Fruit fly (Drosophila melanogaster) whole organism, embryonic: ENCODE data around the gene CG44837.

Source experiments
- Bgb ChIP-seq: fragments of 200-800 bp; sonication (Bioruptor generic); IDR thresholded peaks from 2 replicates; pipeline ENCODE4 v1.3.6; 2022; ENCODE audit warnings: missing biosample characterization, missing genetic modification characterization; ENCODE audit not compliant: partially characterized antibody
- C15 ChIP-seq: fragments of 200-800 bp; sonication (Bioruptor generic); IDR thresholded peaks from 3 replicates; pipeline ENCODE4 v1.3.6; 2022; ENCODE audit warnings: missing biosample characterization, missing genetic modification characterization
- CG10321 ChIP-seq: fragments of 200-800 bp; sonication (Bioruptor generic); IDR thresholded peaks from 2 replicates; pipeline ENCODE4 v1.3.6; 2022; ENCODE audit warnings: missing biosample characterization, missing genetic modification characterization
- CG11696 ChIP-seq: fragments of 200-800 bp; sonication (Bioruptor generic); IDR thresholded peaks from 2 replicates; pipeline ENCODE4 v1.3.6; 2022; ENCODE audit warnings: missing biosample characterization, missing genetic modification characterization
- CG1233 ChIP-seq: fragments of 200-800 bp; sonication (Bioruptor generic); optimal IDR thresholded peaks from 4 replicates; lab custom pipeline; 2018; ENCODE audit warnings: missing biosample characterization, mild to moderate bottlenecking, missing genetic modification characterization
- CG13775 ChIP-seq: fragments of 200-800 bp; sonication (Bioruptor generic); optimal IDR thresholded peaks from 3 replicates; lab custom pipeline; 2017; ENCODE audit warnings: missing biosample characterization, mild to moderate bottlenecking, missing genetic modification characterization
- CG14014 ChIP-seq: fragments of 200-800 bp; sonication (Bioruptor generic); IDR thresholded peaks from 2 replicates; pipeline ENCODE4 v1.3.6; 2022; ENCODE audit warnings: missing biosample characterization, missing genetic modification characterization
- CG1832 ChIP-seq: fragments of 200-800 bp; sonication (Bioruptor generic); optimal IDR thresholded peaks from 2 replicates; lab custom pipeline; 2017; ENCODE audit warnings: missing biosample characterization, mild to moderate bottlenecking, missing genetic modification characterization, inconsistent platforms
- CG18599 ChIP-seq: fragments of 200-800 bp; sonication (Bioruptor generic); optimal IDR thresholded peaks from 3 replicates; lab custom pipeline; 2017; ENCODE audit warnings: missing biosample characterization, missing genetic modification characterization, mild to moderate bottlenecking, moderate library complexity, missing genetic modification reagents
- CG18764 ChIP-seq: fragments of 200-800 bp; sonication (Bioruptor generic); optimal IDR thresholded peaks from 3 replicates; lab custom pipeline; 2016; ENCODE audit warnings: missing biosample characterization, missing genetic modification characterization
- CG2202 ChIP-seq: fragments of 200-800 bp; sonication (Bioruptor generic); optimal IDR thresholded peaks from 2 replicates; lab custom pipeline; 2018; ENCODE audit warnings: missing biosample characterization, mild to moderate bottlenecking, missing genetic modification characterization
- CG30020 ChIP-seq: fragments of 200-800 bp; optimal IDR thresholded peaks from 2 replicates; lab custom pipeline; 2019; ENCODE audit warnings: missing biosample characterization, mild to moderate bottlenecking, missing genetic modification characterization, moderate library complexity
- CG3065 ChIP-seq: fragments of 200-800 bp; sonication (Bioruptor generic); optimal IDR thresholded peaks from 2 replicates; lab custom pipeline; 2016; ENCODE audit warnings: missing biosample characterization, missing genetic modification characterization
- CG4282 ChIP-seq: fragments of 200-800 bp; sonication (Bioruptor generic); optimal IDR thresholded peaks from 2 replicates; lab custom pipeline; 2016; ENCODE audit warnings: missing biosample characterization, missing genetic modification characterization
- CG4854 ChIP-seq: fragments of 200-800 bp; sonication (Bioruptor generic); optimal IDR thresholded peaks from 2 replicates; lab custom pipeline; 2016; ENCODE audit warnings: missing biosample characterization, missing genetic modification characterization, inconsistent platforms
- CG6689 ChIP-seq: fragments of 200-800 bp; sonication (Bioruptor generic); IDR thresholded peaks from 2 replicates; pipeline ENCODE4 v1.3.6; 2022; ENCODE audit warnings: missing biosample characterization, missing genetic modification characterization
- CG9437 ChIP-seq: fragments of 200-800 bp; sonication (Bioruptor generic); optimal IDR thresholded peaks from 2 replicates; lab custom pipeline; 2018; ENCODE audit warnings: missing biosample characterization, mild to moderate bottlenecking, missing genetic modification characterization
- Camta ChIP-seq: fragments of 200-800 bp; sonication (Bioruptor generic); optimal IDR thresholded peaks from 2 replicates; lab custom pipeline; 2016; ENCODE audit warnings: missing biosample characterization, missing genetic modification characterization
- Deaf1 ChIP-seq: fragments of 200-800 bp; optimal IDR thresholded peaks from 3 replicates; lab custom pipeline; 2019; ENCODE audit warnings: missing biosample characterization, mild to moderate bottlenecking, missing genetic modification characterization, moderate library complexity
- Ets65A ChIP-seq: fragments of 200-800 bp; sonication (Bioruptor generic); peaks from one replicate; lab custom pipeline; 2016; ENCODE audit warnings: missing biosample characterization, missing genetic modification characterization
- Gug ChIP-seq: fragments of 200-800 bp; sonication (Bioruptor generic); IDR thresholded peaks from 4 replicates; pipeline ENCODE4 v1.3.6; 2022; ENCODE audit warnings: missing biosample characterization, missing genetic modification characterization
- HLH4C ChIP-seq: fragments of 200-800 bp; sonication (Bioruptor generic); IDR thresholded peaks from 3 replicates; pipeline ENCODE4 v1.3.6; 2022; ENCODE audit warnings: missing biosample characterization, missing genetic modification characterization; ENCODE audit not compliant: partially characterized antibody
- HmgZ ChIP-seq: fragments of 200-800 bp; sonication (Bioruptor generic); optimal IDR thresholded peaks from 2 replicates; lab custom pipeline; 2018; ENCODE audit warnings: missing biosample characterization, mild to moderate bottlenecking, missing genetic modification characterization
- Hmr ChIP-seq: fragments of 200-800 bp; sonication (Bioruptor generic); optimal IDR thresholded peaks from 3 replicates; lab custom pipeline; 2017; ENCODE audit warnings: mild to moderate bottlenecking, missing biosample characterization, missing genetic modification reagents, missing genetic modification characterization
- Nf-YC ChIP-seq: fragments of 200-800 bp; optimal IDR thresholded peaks from 3 replicates; lab custom pipeline; 2019; ENCODE audit warnings: missing biosample characterization, mild to moderate bottlenecking, missing genetic modification characterization, moderate library complexity
- NfI ChIP-seq: fragments of 200-800 bp; sonication (Bioruptor generic); optimal IDR thresholded peaks from 3 replicates; lab custom pipeline; 2018; ENCODE audit warnings: missing biosample characterization, mild to moderate bottlenecking, missing genetic modification characterization, moderate library complexity
- Pdp1 ChIP-seq, 2 experiments: fragments of 200-800 bp; sonication (Bioruptor generic); optimal IDR thresholded peaks; 3 replicates each; lab custom pipeline; 2016; ENCODE audit warnings: missing biosample characterization in 2 of 2, missing genetic modification characterization in 2 of 2, mild to moderate bottlenecking in 1 of 2, moderate library complexity in 1 of 2
- ab ChIP-seq: fragments of 200-800 bp; sonication (Bioruptor generic); optimal IDR thresholded peaks from 2 replicates; lab custom pipeline; 2016; ENCODE audit warnings: missing biosample characterization, missing genetic modification characterization
- al ChIP-seq: fragments of 200-800 bp; sonication (Bioruptor generic); IDR thresholded peaks from 2 replicates; pipeline ENCODE4 v1.3.6; 2022; ENCODE audit warnings: missing biosample characterization, missing genetic modification characterization
- ci ChIP-seq: fragments of 200-800 bp; sonication (Bioruptor generic); IDR thresholded peaks from 3 replicates; pipeline ENCODE4 v1.3.6; 2022; ENCODE audit warnings: missing biosample characterization, missing genetic modification characterization
- corto ChIP-seq: fragments of 200-800 bp; sonication (Bioruptor generic); optimal IDR thresholded peaks from 2 replicates; lab custom pipeline; 2016; ENCODE audit warnings: missing biosample characterization, mild to moderate bottlenecking, missing genetic modification characterization, moderate library complexity
- danr ChIP-seq: fragments of 200-800 bp; sonication (Bioruptor generic); IDR thresholded peaks from 2 replicates; pipeline ENCODE4 v1.3.6; 2022; ENCODE audit warnings: missing biosample characterization, missing genetic modification characterization
- disco-r ChIP-seq: fragments of 200-800 bp; sonication (Bioruptor generic); optimal IDR thresholded peaks from 2 replicates; lab custom pipeline; 2016; ENCODE audit warnings: missing biosample characterization, missing genetic modification characterization
- dm ChIP-seq: fragments of 200-800 bp; sonication (Bioruptor generic); optimal IDR thresholded peaks from 3 replicates; lab custom pipeline; 2016; ENCODE audit warnings: missing biosample characterization, missing genetic modification characterization
- dysf ChIP-seq: fragments of 200-800 bp; sonication (Bioruptor generic); IDR thresholded peaks from 3 replicates; pipeline ENCODE4 v1.3.6; 2022; ENCODE audit warnings: missing biosample characterization, missing genetic modification characterization
- jigr1 ChIP-seq: fragments of 200-800 bp; sonication (Bioruptor generic); IDR thresholded peaks from 3 replicates; pipeline ENCODE4 v1.3.6; 2022; ENCODE audit warnings: missing biosample characterization, missing genetic modification characterization
- kah ChIP-seq: fragments of 200-800 bp; sonication (Bioruptor generic); optimal IDR thresholded peaks from 2 replicates; lab custom pipeline; 2018; ENCODE audit warnings: missing biosample characterization, mild to moderate bottlenecking, missing genetic modification characterization
- kni ChIP-seq: fragments of 200-800 bp; sonication (Bioruptor generic); optimal IDR thresholded peaks from 3 replicates; lab custom pipeline; 2017; ENCODE audit warnings: mild to moderate bottlenecking, missing biosample characterization, missing genetic modification reagents, missing genetic modification characterization
- mirr ChIP-seq: fragments of 200-800 bp; sonication (Bioruptor generic); optimal IDR thresholded peaks from 3 replicates; lab custom pipeline; 2018; ENCODE audit warnings: missing biosample characterization, mild to moderate bottlenecking, missing genetic modification characterization
- pita ChIP-seq: fragments of 200-800 bp; sonication (Bioruptor generic); optimal IDR thresholded peaks from 2 replicates; lab custom pipeline; 2017; ENCODE audit warnings: missing biosample characterization, mild to moderate bottlenecking, missing genetic modification characterization
- rib ChIP-seq: fragments of 200-800 bp; sonication (Bioruptor generic); IDR thresholded peaks from 2 replicates; pipeline ENCODE4 v1.3.6; 2022; ENCODE audit warnings: missing biosample characterization, missing genetic modification characterization
- scrt ChIP-seq: fragments of 200-800 bp; sonication (Bioruptor generic); optimal IDR thresholded peaks from 2 replicates; lab custom pipeline; 2018; ENCODE audit warnings: missing biosample characterization, mild to moderate bottlenecking, missing genetic modification characterization, moderate library complexity
- seq ChIP-seq: fragments of 200-800 bp; sonication (Bioruptor generic); IDR thresholded peaks from 2 replicates; pipeline ENCODE4 v1.3.6; 2022; ENCODE audit warnings: missing biosample characterization, missing genetic modification characterization
- slp2 ChIP-seq: fragments of 200-800 bp; sonication (Bioruptor generic); optimal IDR thresholded peaks from 2 replicates; lab custom pipeline; 2016; ENCODE audit warnings: missing biosample characterization, missing genetic modification characterization
- unpg ChIP-seq: fragments of 200-800 bp; sonication (Bioruptor generic); optimal IDR thresholded peaks from 3 replicates; lab custom pipeline; 2018; ENCODE audit warnings: missing biosample characterization, mild to moderate bottlenecking, missing genetic modification characterization, moderate library complexity
- vfl ChIP-seq: fragments of 200-800 bp; sonication (Bioruptor generic); optimal IDR thresholded peaks from 2 replicates; lab custom pipeline; 2016; ENCODE audit warnings: missing biosample characterization, missing genetic modification characterization
- wdn ChIP-seq: fragments of 200-800 bp; sonication (Bioruptor generic); IDR thresholded peaks from 2 replicates; pipeline ENCODE4 v1.3.6; 2022; ENCODE audit warnings: missing biosample characterization, missing genetic modification characterization
- zen2 ChIP-seq: fragments of 200-800 bp; sonication (Bioruptor generic); IDR thresholded peaks from 3 replicates; pipeline ENCODE4 v1.3.6; 2022; ENCODE audit warnings: missing biosample characterization, missing genetic modification characterization; ENCODE audit not compliant: partially characterized antibody

The CG44837 gene

DNA sequence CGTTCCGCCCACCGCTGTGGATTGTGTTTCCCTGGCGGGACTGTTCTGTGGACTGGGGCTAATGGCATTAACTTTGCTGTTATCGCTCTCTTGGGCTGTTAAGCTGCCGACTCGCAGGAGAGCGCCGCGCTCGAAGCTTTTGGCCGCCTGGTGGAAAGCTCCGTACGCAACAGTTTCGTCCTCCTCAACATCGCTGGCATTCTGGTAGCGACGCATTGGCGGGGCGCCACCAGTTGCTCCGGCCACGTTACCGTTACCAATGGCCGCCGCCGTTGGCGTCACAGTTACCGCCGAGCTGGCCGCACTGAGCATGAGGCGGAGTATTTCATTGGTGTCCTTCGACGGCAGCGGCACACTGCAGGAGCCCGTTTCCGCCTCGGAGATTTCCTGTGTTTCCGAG, 1.4 kb downstream of the CG44837 start:
- 0 out of 3 replicates have a peak, but pooled peaks have one; percentile 25 for TF ChIP-seq zen2 (GFP tag; lab: Robert Waterston, UW)
- TF ChIP-seq CG13775 (GFP tag; lab: Kevin White, UChicago): no peak
- 0 out of 2 replicates have a peak, but pooled peaks have one; percentile 6 for TF ChIP-seq CG6689 (GFP tag; lab: Robert Waterston, UW)
- no peak for TF ChIP-seq CG4282 (GFP tag; lab: Kevin White, UChicago)
- no peak for TF ChIP-seq mirr (GFP tag; lab: Kevin White, UChicago)
- peak; percentile 93 for TF ChIP-seq scrt
- no peak for TF ChIP-seq ci (GFP tag; lab: Robert Waterston, UW)
- no peak for TF ChIP-seq C15
- no peak for TF ChIP-seq CG9437 (GFP tag; lab: Kevin White, UChicago)
- TF ChIP-seq Ets65A: peak; percentile 48

DNA sequence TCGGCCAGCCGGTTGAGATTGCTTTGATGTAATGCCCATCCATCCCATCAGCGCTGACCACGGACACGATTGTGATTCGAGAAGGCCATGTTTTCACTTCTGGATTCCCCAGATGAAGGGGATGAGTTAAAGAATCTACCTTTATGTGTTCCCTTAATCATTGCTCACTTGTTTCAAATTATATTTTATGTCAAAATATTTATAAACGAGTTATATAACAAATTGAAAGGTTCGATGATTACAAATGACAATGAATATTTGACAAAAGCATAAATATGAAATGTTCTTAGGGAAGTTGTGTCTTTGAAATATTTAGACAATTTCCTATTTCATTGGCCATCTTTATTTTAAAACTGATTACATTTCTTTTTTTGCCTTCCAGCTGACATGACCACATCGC, 7.1 kb downstream of the CG44837 start:
- TF ChIP-seq Bgb (GFP tag; lab: Robert Waterston, UW): no peak
- TF ChIP-seq Pdp1 (GFP tag; optimal IDR thresholded peaks at IDR 0.05; lab: Kevin White, UChicago): peak in 1 of 2 experiments; percentile 73

DNA sequence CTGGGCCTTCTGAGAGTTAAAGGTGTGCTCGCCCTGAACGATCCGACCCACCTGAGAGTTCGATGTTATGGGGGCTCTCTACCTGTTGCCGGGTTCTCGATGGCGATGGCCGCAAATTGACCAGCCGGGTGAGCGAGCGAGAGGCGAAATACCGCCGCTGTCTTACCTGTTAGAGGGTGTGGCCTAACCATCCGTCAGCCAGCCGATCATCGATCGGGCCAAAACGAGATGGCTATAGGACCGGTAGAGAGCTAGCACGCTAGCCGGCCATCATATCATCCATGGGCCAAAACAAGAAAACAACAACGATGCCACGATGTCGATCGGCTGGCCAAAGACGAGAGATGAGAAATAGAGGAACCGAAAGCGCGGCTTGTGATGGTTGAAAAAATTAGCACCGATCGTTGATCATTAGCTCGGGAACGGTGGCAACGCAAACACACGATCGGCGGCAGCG, 11.4 kb downstream of the CG44837 start, which contains the start of gene byn:
byn (plus strand) TSS at position 407 of the 457 bp plus-strand sequence.
- TF ChIP-seq seq (no peak), Nf-YC (tag; lab: Kevin White, UChicago) (peak; percentile 95), CG30020 (tag; lab: Kevin White, UChicago) (no peak), dm (GFP tag; lab: Kevin White, UChicago) (no peak), CG18764 (GFP tag; lab: Kevin White, UChicago) (no peak), C15 (no peak), CG18599 (GFP tag; lab: Kevin White, UChicago) (no peak), pita (no peak), ab (no peak), Camta (GFP tag; lab: Kevin White, UChicago) (no peak), Hmr (GFP tag; lab: Kevin White, UChicago) (no peak), unpg (GFP tag; lab: Kevin White, UChicago) (no peak), jigr1 (GFP tag; lab: Robert Waterston, UW) (no peak), kni (GFP tag; lab: Kevin White, UChicago) (no peak), disco-r (GFP tag; lab: Kevin White, UChicago) (no peak), CG11696 (no peak), al (GFP tag; lab: Robert Waterston, UW) (no peak), dysf (GFP tag; lab: Robert Waterston, UW) (no peak), corto (no peak), vfl (GFP tag; lab: Kevin White, UChicago) (peak; percentile 5), Deaf1 (tag; lab: Kevin White, UChicago) (peak; percentile 64), HmgZ (tag; lab: Kevin White, UChicago) (no peak), CG1233 (GFP tag; lab: Kevin White, UChicago) (no peak), rib (no peak), CG4854 (GFP tag; lab: Kevin White, UChicago) (no peak), kah (GFP tag; lab: Kevin White, UChicago) (no peak), CG14014 (GFP tag; lab: Robert Waterston, UW) (no peak), Gug (GFP tag; lab: Robert Waterston, UW) (no peak), wdn (GFP tag; lab: Robert Waterston, UW) (no peak), NfI (GFP tag; lab: Kevin White, UChicago) (no peak), CG1832 (peak; percentile 84), danr (no peak), CG10321 (GFP tag; lab: Robert Waterston, UW) (peak; percentile 91), HLH4C (GFP tag; lab: Robert Waterston, UW) (no peak), CG2202 (tag; lab: Kevin White, UChicago) (no peak), slp2 (GFP tag; lab: Kevin White, UChicago) (no peak), scrt (no peak), CG3065 (no peak)
